Worm (Caenorhabditis elegans) whole organism, L3 larva: Measurements from ENCODE around the gene sdz-31.

ENCODE experiments used
- R02D3.7 ChIP-seq: fragments of 150-350 bp; optimal IDR thresholded peaks from 2 replicates; lab custom pipeline; 2014; ENCODE audit warnings: missing biosample characterization, missing genetic modification characterization
- ceh-16 ChIP-seq: sonication (generic microtip); optimal IDR thresholded peaks from 2 replicates; lab custom pipeline; 2017; ENCODE audit warnings: missing biosample characterization, missing genetic modification characterization
- ceh-82 ChIP-seq: fragments of 150-350 bp; optimal IDR thresholded peaks from 2 replicates; lab custom pipeline; 2014; ENCODE audit warnings: missing biosample characterization, missing genetic modification characterization
- daf-12 ChIP-seq: fragments of 150-350 bp; optimal IDR thresholded peaks from 2 replicates; lab custom pipeline; 2014; ENCODE audit warnings: missing biosample characterization, missing genetic modification reagents, missing genetic modification characterization
- egl-5 ChIP-seq: fragments of 150-350 bp; optimal IDR thresholded peaks from 2 replicates; lab custom pipeline; 2017; ENCODE audit warnings: missing biosample characterization, missing genetic modification reagents, missing genetic modification characterization, inconsistent platforms
- elt-2 ChIP-seq: sonication (generic microtip); optimal IDR thresholded peaks from 2 replicates; lab custom pipeline; 2016; ENCODE audit warnings: missing genetic modification reagents, mild to moderate bottlenecking, missing genetic modification characterization, missing compliant biosample characterization
- jun-1 ChIP-seq: fragments of 150-350 bp; optimal IDR thresholded peaks from 2 replicates; lab custom pipeline; 2014; ENCODE audit warnings: missing biosample characterization, missing genetic modification reagents, missing genetic modification characterization
- lin-15B ChIP-seq: fragments of 150-350 bp; optimal IDR thresholded peaks from 2 replicates; lab custom pipeline; 2014; ENCODE audit warnings: missing biosample characterization, missing genetic modification characterization
- lin-39 ChIP-seq: fragments of 150-350 bp; optimal IDR thresholded peaks from 2 replicates; lab custom pipeline; 2018; ENCODE audit warnings: missing biosample characterization, missing genetic modification reagents, missing genetic modification characterization
- mdl-1 ChIP-seq: fragments of 150-350 bp; optimal IDR thresholded peaks from 2 replicates; lab custom pipeline; 2014; ENCODE audit warnings: missing biosample characterization, missing genetic modification characterization
- mml-1 ChIP-seq: fragments of 150-350 bp; sonication (generic microtip); optimal IDR thresholded peaks from 3 replicates; lab custom pipeline; 2014; ENCODE audit warnings: missing biosample characterization, missing genetic modification characterization
- nfya-1 ChIP-seq: sonication (generic microtip); optimal IDR thresholded peaks from 2 replicates; lab custom pipeline; 2017; ENCODE audit warnings: missing genetic modification characterization, mild to moderate bottlenecking, missing compliant biosample characterization, antibody characterized with exemption, moderate library complexity; ENCODE audit not compliant: insufficient read depth
- nhr-12 ChIP-seq: fragments of 150-350 bp; optimal IDR thresholded peaks from 2 replicates; lab custom pipeline; 2014; ENCODE audit warnings: missing biosample characterization, missing genetic modification characterization
- nhr-28 ChIP-seq: fragments of 150-350 bp; optimal IDR thresholded peaks from 2 replicates; lab custom pipeline; 2014; ENCODE audit warnings: missing biosample characterization, missing genetic modification characterization
- nhr-76 ChIP-seq: fragments of 150-350 bp; sonication (generic microtip); optimal IDR thresholded peaks from 5 replicates; lab custom pipeline; 2014; ENCODE audit warnings: missing biosample characterization, missing genetic modification characterization
- pha-4 ChIP-seq: fragments of 150-350 bp; optimal IDR thresholded peaks from 2 replicates; lab custom pipeline; 2014; ENCODE audit warnings: missing biosample characterization, missing genetic modification reagents, missing genetic modification characterization
- pqm-1 ChIP-seq: fragments of 150-350 bp; optimal IDR thresholded peaks from 2 replicates; lab custom pipeline; 2017; ENCODE audit warnings: missing biosample characterization, missing genetic modification characterization, inconsistent platforms
- sea-2 ChIP-seq: fragments of 150-350 bp; sonication (generic microtip); optimal IDR thresholded peaks from 4 replicates; lab custom pipeline; 2014; ENCODE audit warnings: missing biosample characterization, missing genetic modification reagents, missing genetic modification characterization
- skn-1 ChIP-seq: fragments of 150-350 bp; optimal IDR thresholded peaks from 2 replicates; lab custom pipeline; 2014; ENCODE audit warnings: missing biosample characterization, missing genetic modification characterization
- tbx-2 ChIP-seq: sonication (generic microtip); optimal IDR thresholded peaks from 2 replicates; lab custom pipeline; 2016; ENCODE audit warnings: mild to moderate bottlenecking, missing genetic modification characterization, missing compliant biosample characterization
- zag-1 ChIP-seq: fragments of 150-350 bp; optimal IDR thresholded peaks from 2 replicates; lab custom pipeline; 2014; ENCODE audit warnings: missing biosample characterization, missing genetic modification characterization
- ztf-11 ChIP-seq: fragments of 150-350 bp; optimal IDR thresholded peaks from 2 replicates; lab custom pipeline; 2014; ENCODE audit warnings: missing biosample characterization, missing genetic modification characterization
- ztf-4 ChIP-seq: fragments of 150-350 bp; optimal IDR thresholded peaks from 2 replicates; lab custom pipeline; 2014; ENCODE audit warnings: missing biosample characterization, missing genetic modification characterization

sdz-31 gene

ce11 chrV:9927381-9927780, 47.4 kb downstream of the sdz-31 start:
- TF ChIP-seq ztf-4 (tag; lab: Kevin White, UChicago) (no peak), skn-1 (tag; lab: Kevin White, UChicago) (no peak), nhr-12 (tag; lab: Kevin White, UChicago) (no peak), ceh-16 (tag; lab: Kevin White, UChicago) (no peak), mml-1 (no peak), jun-1 (no peak), egl-5 (no peak), zag-1 (tag; lab: Kevin White, UChicago) (no peak), sea-2 (no peak), R02D3.7 (tag; lab: Kevin White, UChicago) (no peak), nhr-76 (tag; lab: Kevin White, UChicago) (no peak), ceh-82 (no peak), pha-4 (tag; lab: Kevin White, UChicago) (no peak), mdl-1 (tag; lab: Kevin White, UChicago) (no peak), daf-12 (no peak), tbx-2 (no peak)

- TF ChIP-seq elt-2 (tag; lab: Kevin White, UChicago) (peak; percentile 87), jun-1 (peak; percentile 16), pha-4 (tag; lab: Kevin White, UChicago) (peak; percentile 36), lin-15B (tag; lab: Kevin White, UChicago) (no peak), pqm-1 (tag; lab: Kevin White, UChicago) (peak; percentile 63)
Observed at ce11 chrV:9927954-9928353, 48.0 kb downstream of the sdz-31 start.

- TF ChIP-seq nfya-1 (peak; percentile 78), pha-4 (tag; lab: Kevin White, UChicago) (peak; percentile 51), nhr-28 (tag; lab: Kevin White, UChicago) (no peak), R02D3.7 (tag; lab: Kevin White, UChicago) (peak; percentile 92), lin-39 (tag; lab: Kevin White, UChicago) (peak; percentile 1), elt-2 (tag; lab: Kevin White, UChicago) (peak; percentile 18), lin-15B (tag; lab: Kevin White, UChicago) (peak; percentile 71), ztf-11 (tag; lab: Kevin White, UChicago) (no peak)
Observed at ce11 chrV:9930612-9931065, 50.7 kb downstream of the sdz-31 start, which contains the start of the genes rmh-2 and suds-3. rmh-2 (minus strand) TSS chrV:9930775. suds-3 (plus strand) TSS chrV:9931015.
